Fruit fly (Drosophila melanogaster): ENCODE results near the gene Tsp26A.

Gene Tsp26A

DNA sequence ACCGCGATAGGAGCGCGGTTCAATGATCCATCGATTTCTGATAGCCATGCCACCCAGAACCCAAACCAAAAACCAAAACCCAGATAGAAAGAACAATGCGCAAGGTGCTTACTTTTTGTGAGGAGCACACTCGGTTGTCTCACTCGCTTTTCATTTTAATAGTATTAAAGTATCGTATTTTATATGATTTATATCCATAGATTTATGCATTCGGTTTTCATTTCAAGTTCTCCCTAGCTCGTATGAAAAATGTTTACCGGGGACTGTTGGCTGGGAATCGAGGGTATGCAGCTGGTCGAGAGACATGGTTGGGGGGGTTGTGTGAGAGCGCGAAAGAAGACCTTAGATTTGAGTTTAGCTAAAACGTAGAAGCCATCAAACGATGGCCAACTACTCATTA, 28.0 kb upstream of the Tsp26A start (continued):
- TF ChIP-seq Deaf1 (tag; optimal IDR thresholded peaks at IDR 0.05) (no peak), HmgZ (tag; optimal IDR thresholded peaks at IDR 0.05) (peak; percentile 17), ham (GFP tag; IDR thresholded peaks at IDR 0.05) (no peak), CG4360 (GFP tag; IDR thresholded peaks at IDR 0.05) (no peak), NC2α (GFP tag; optimal IDR thresholded peaks at IDR 0.05) (no peak), CG4282 (GFP tag; optimal IDR thresholded peaks at IDR 0.05) (no peak), CG3726 (GFP tag; IDR thresholded peaks at IDR 0.05) (no peak), odd (GFP tag; optimal IDR thresholded peaks at IDR 0.05) (no peak), pnt (GFP tag; optimal IDR thresholded peaks at IDR 0.05) (no peak), sug (tag; optimal IDR thresholded peaks at IDR 0.05) (peak; percentile 17), inv (GFP tag; IDR thresholded peaks at IDR 0.05; ENCODE audit: partially characterized antibody) (no peak), B-H1 (GFP tag; IDR thresholded peaks at IDR 0.05) (no peak), Dip3 (GFP tag; optimal IDR thresholded peaks at IDR 0.05) (no peak), CG5953 (GFP tag; IDR thresholded peaks at IDR 0.05) (no peak), Blimp-1 (GFP tag; optimal IDR thresholded peaks at IDR 0.05) (peak; percentile 43), Ravus (GFP tag; IDR thresholded peaks at IDR 0.05) (no peak), dimm (GFP tag; IDR thresholded peaks at IDR 0.05) (no peak), CG4820 (GFP tag; optimal IDR thresholded peaks at IDR 0.05) (peak; percentile 2), ewg (GFP tag; optimal IDR thresholded peaks at IDR 0.05) (peak; percentile 14), onecut (GFP tag; IDR thresholded peaks at IDR 0.05) (no peak; the same call in 1 of the 2 replicates), CG1602 (GFP tag; optimal IDR thresholded peaks at IDR 0.05) (no peak), Jarid2 (GFP tag; optimal IDR thresholded peaks at IDR 0.05) (no peak), CG31388 (GFP tag; optimal IDR thresholded peaks at IDR 0.05) (no peak), CG4328 (GFP tag; optimal IDR thresholded peaks at IDR 0.05) (no peak), CG1792 (GFP tag; optimal IDR thresholded peaks at IDR 0.05) (no peak), psq (GFP tag; optimal IDR thresholded peaks at IDR 0.05) (no peak), eyg (GFP tag; optimal IDR thresholded peaks at IDR 0.05) (no peak), sens-2 (GFP tag; IDR thresholded peaks at IDR 0.05) (no peak; the same call in 1 of the 2 replicates), trh (GFP tag; optimal IDR thresholded peaks at IDR 0.05) (no peak), BEAF-32 (GFP tag; optimal IDR thresholded peaks at IDR 0.05) (no peak), D19A (tag; optimal IDR thresholded peaks at IDR 0.05) (peak; percentile 34), CG10366 (GFP tag; IDR thresholded peaks at IDR 0.05) (peak; percentile 50), ato (GFP tag; IDR thresholded peaks at IDR 0.05; ENCODE audit: partially characterized antibody) (no peak), CG3407 (GFP tag; optimal IDR thresholded peaks at IDR 0.05) (no peak), tap (tag; optimal IDR thresholded peaks at IDR 0.05) (no peak), CG15011 (GFP tag; optimal IDR thresholded peaks at IDR 0.05) (no peak), CG2712 (tag; optimal IDR thresholded peaks at IDR 0.05) (peak; percentile 15), hkb (optimal IDR thresholded peaks at IDR 0.05) (no peak), hkb (GFP tag; IDR thresholded peaks at IDR 0.05) (peak; percentile 34; the same call in 1 of the 2 replicates), ab (GFP tag; optimal IDR thresholded peaks at IDR 0.05) (no peak), CG7372 (GFP tag; IDR thresholded peaks at IDR 0.05) (peak; percentile 33; the same call in 1 of the 2 replicates), Sox100B (GFP tag; optimal IDR thresholded peaks at IDR 0.05) (no peak), CG8290 (GFP tag; optimal IDR thresholded peaks at IDR 0.05) (no peak), CG8290 (tag; optimal IDR thresholded peaks at IDR 0.05) (peak in 1 of 2 experiments; percentile 60), Tbp (GFP tag; optimal IDR thresholded peaks at IDR 0.05) (no peak), lov (optimal IDR thresholded peaks at IDR 0.05) (no peak), lov (GFP tag; IDR thresholded peaks at IDR 0.05) (no peak), CG12942 (GFP tag; optimal IDR thresholded peaks at IDR 0.05) (no peak), Hand (GFP tag; optimal IDR thresholded peaks at IDR 0.05) (no peak), az2 (GFP tag; optimal IDR thresholded peaks at IDR 0.05) (peak; percentile 16), Spps (tag; optimal IDR thresholded peaks at IDR 0.05) (no peak), crp (GFP tag; optimal IDR thresholded peaks at IDR 0.05) (no peak), pfk (GFP tag; optimal IDR thresholded peaks at IDR 0.05) (no peak)
